Fruit fly (Drosophila melanogaster) whole organism, larva: ENCODE data around the gene CG34462.

ENCODE experiments used
- noc ChIP-seq: fragments of 200-800 bp; sonication (Bioruptor generic); optimal IDR thresholded peaks from 3 replicates; lab custom pipeline; 2019; ENCODE audit warnings: missing biosample characterization, mild to moderate bottlenecking, missing genetic modification characterization, moderate library complexity

The CG34462 gene

dm6 chr3L:8314788-8315140 lies 13.6 kb upstream of the CG34462 start:
- peak; percentile 5 for TF ChIP-seq noc

dm6 chr3L:8315141-8315816 lies 13.1 kb upstream of the CG34462 start, which contains the start of gene Cpsf6:
Cpsf6 (minus strand) TSS chr3L:8315502.
- TF ChIP-seq noc, result no peak

dm6 chr3L:8318916-8319506 lies 9.4 kb upstream of the CG34462 start, which contains the start of gene CG43059:
CG43059 (minus strand) TSS chr3L:8318966.
- no peak for TF ChIP-seq noc

dm6 chr3L:8320105-8320813 lies 8.1 kb upstream of the CG34462 start, which contains the start of gene CG13670:
CG13670 (plus strand) TSS chr3L:8320763.
- no peak for TF ChIP-seq noc

- TF ChIP-seq noc, result no peak
These were observed 4.6 kb upstream of the CG34462 start for dm6 chr3L:8323817-8324216.

- no peak for TF ChIP-seq noc
These were observed 2.8 kb upstream of the CG34462 start, which contains the start of gene CG34461 for dm6 chr3L:8325559-8325958. CG34461 (plus strand) TSS chr3L:8325859.

- no peak for TF ChIP-seq noc
These were observed 622 bp downstream of the CG34462 start for dm6 chr3L:8329005-8329404.

- no peak for TF ChIP-seq noc
These were observed 3.0 kb downstream of the CG34462 start for dm6 chr3L:8331414-8331813.

- TF ChIP-seq noc, result no peak
These were observed 5.2 kb downstream of the CG34462 start for dm6 chr3L:8333574-8333973.

dm6 chr3L:8334338-8334737 lies 6.0 kb downstream of the CG34462 start:
- TF ChIP-seq noc, result no peak

- no peak for TF ChIP-seq noc
These were observed 8.0 kb downstream of the CG34462 start, which contains the start of gene Cpr66Cb for dm6 chr3L:8336372-8336771. Cpr66Cb (plus strand) TSS chr3L:8336672.

dm6 chr3L:8338921-8339320 lies 10.5 kb downstream of the CG34462 start, which contains the start of gene Pex2:
Pex2 (plus strand) TSS chr3L:8339051.
- TF ChIP-seq noc, result no peak

- peak; percentile 18 for TF ChIP-seq noc
These were observed 12.1 kb downstream of the CG34462 start, which contains the start of the genes Prim1 and CG7083 for dm6 chr3L:8340264-8341095. Prim1 (plus strand) TSS chr3L:8340314. CG7083 (plus strand) TSS chr3L:8340785.

dm6 chr3L:8345182-8345581 lies 16.8 kb downstream of the CG34462 start:
- no peak for TF ChIP-seq noc

dm6 chr3L:8346100-8346980 lies 18.0 kb downstream of the CG34462 start, which contains the start of the genes CG7182 and GAPcenA:
CG7182 (minus strand) TSS chr3L:8346382.
GAPcenA (plus strand) TSS chr3L:8346561.
- peak; percentile 81 for TF ChIP-seq noc
